Worm (Caenorhabditis elegans): ENCODE measurements around the gene clh-2.

- TF ChIP-seq tbx-37 (GFP tag; conservative IDR thresholded peaks at IDR 0.05): no peak
- TF ChIP-seq ama-1 (optimal IDR thresholded peaks at IDR 0.05): no peak
- TF ChIP-seq ceh-13 (GFP tag; optimal IDR thresholded peaks at IDR 0.05): no peak
- TF ChIP-seq F13C5.2 (tag; optimal IDR thresholded peaks at IDR 0.05): no peak
- TF ChIP-seq hnd-1 (tag; optimal IDR thresholded peaks at IDR 0.05): no peak
- no peak for TF ChIP-seq scrt-1 (GFP tag; IDR thresholded peaks at IDR 0.05)
These were observed 48.7 kb downstream of the clh-2 start for ce11 chrII:11400386-11400785.
